Worm (Caenorhabditis elegans) whole organism, L4 larva: Measurements from ENCODE around the gene C54D10.10.
A peak's percentile ranks its signal among the peaks of the same experiment; 100 is the strongest.

Experiments used
- D1046.2 ChIP-seq: fragments of 200-800 bp; sonication (Bioruptor generic); IDR thresholded peaks from 2 replicates; pipeline ENCODE4 v1.3.6; 2022; ENCODE audit warnings: missing genetic modification characterization, missing compliant biosample characterization
- F26F4.8 ChIP-seq: fragments of 200-800 bp; sonication (Bioruptor generic); conservative IDR thresholded peaks from 2 replicates; pipeline ENCODE4 v1.3.6; 2022; ENCODE audit warnings: missing genetic modification characterization, missing compliant biosample characterization
- F37D6.2 ChIP-seq: sonication (generic microtip); optimal IDR thresholded peaks from 2 replicates; lab custom pipeline; 2016; ENCODE audit warnings: mild to moderate bottlenecking, missing genetic modification characterization, missing compliant biosample characterization
- R02D3.7 ChIP-seq: fragments of 150-350 bp; sonication (generic microtip); optimal IDR thresholded peaks from 3 replicates; lab custom pipeline; 2014; ENCODE audit warnings: missing biosample characterization, missing genetic modification characterization
- Y48G9A.11 ChIP-seq: fragments of 200-800 bp; sonication (Bioruptor generic); IDR thresholded peaks from 2 replicates; pipeline ENCODE4 v1.3.6; 2022; ENCODE audit warnings: missing genetic modification reagents, missing genetic modification characterization, missing compliant biosample characterization
- Y5F2A.4 ChIP-seq: fragments of 200-800 bp; sonication (Bioruptor generic); optimal IDR thresholded peaks from 2 replicates; lab custom pipeline; 2018; ENCODE audit warnings: mild to moderate bottlenecking, missing genetic modification characterization, missing compliant biosample characterization
- ama-1 ChIP-seq: fragments of 150-350 bp; optimal IDR thresholded peaks from 2 replicates; lab custom pipeline; 2014; ENCODE audit warnings: inconsistent platforms, mixed read lengths
- attf-4 ChIP-seq: sonication (generic microtip); optimal IDR thresholded peaks from 3 replicates; lab custom pipeline; 2017; ENCODE audit warnings: missing biosample characterization, missing genetic modification characterization
- ceh-20 ChIP-seq: fragments of 200-800 bp; sonication (Bioruptor generic); IDR thresholded peaks from 2 replicates; pipeline ENCODE4 v1.3.6; 2022; ENCODE audit warnings: missing genetic modification reagents, missing genetic modification characterization, missing compliant biosample characterization
- ceh-32 ChIP-seq: sonication (generic microtip); optimal IDR thresholded peaks from 2 replicates; lab custom pipeline; 2016; ENCODE audit warnings: mild to moderate bottlenecking, missing genetic modification characterization, missing compliant biosample characterization; ENCODE audit not compliant: poor library complexity
- ceh-82 ChIP-seq: sonication (generic microtip); optimal IDR thresholded peaks from 2 replicates; lab custom pipeline; 2017; ENCODE audit warnings: missing biosample characterization, missing genetic modification characterization
- cey-2 ChIP-seq: sonication (generic microtip); optimal IDR thresholded peaks from 3 replicates; lab custom pipeline; 2017; ENCODE audit warnings: missing genetic modification characterization, mild to moderate bottlenecking, missing compliant biosample characterization, antibody characterized with exemption, borderline replicate concordance; ENCODE audit not compliant: insufficient read depth
- ctbp-1 ChIP-seq: fragments of 200-800 bp; sonication (Bioruptor generic); IDR thresholded peaks from 2 replicates; pipeline ENCODE4 v1.3.6; 2022; ENCODE audit warnings: missing genetic modification reagents, missing genetic modification characterization, missing compliant biosample characterization
- daf-12 ChIP-seq: fragments of 150-350 bp; optimal IDR thresholded peaks from 2 replicates; lab custom pipeline; 2014; ENCODE audit warnings: missing biosample characterization, missing genetic modification reagents, missing genetic modification characterization
- dpl-1 ChIP-seq: fragments of 150-350 bp; optimal IDR thresholded peaks from 2 replicates; lab custom pipeline; 2014; ENCODE audit warnings: missing biosample characterization, missing genetic modification reagents, missing genetic modification characterization
- duxl-1 ChIP-seq: sonication (generic microtip); optimal IDR thresholded peaks from 2 replicates; lab custom pipeline; 2016; ENCODE audit warnings: mild to moderate bottlenecking, missing genetic modification characterization, moderate library complexity, missing compliant biosample characterization; ENCODE audit not compliant: poor library complexity
- egl-27 ChIP-seq: sonication (generic microtip); optimal IDR thresholded peaks from 3 replicates; lab custom pipeline; 2017; ENCODE audit warnings: missing biosample characterization, missing genetic modification reagents, missing genetic modification characterization
- fkh-10 ChIP-seq: fragments of 150-350 bp; optimal IDR thresholded peaks from 2 replicates; lab custom pipeline; 2014; ENCODE audit warnings: missing biosample characterization, missing genetic modification reagents, missing genetic modification characterization
- fos-1 ChIP-seq: fragments of 150-350 bp; optimal IDR thresholded peaks from 2 replicates; lab custom pipeline; 2014; ENCODE audit warnings: missing biosample characterization, missing genetic modification characterization
- gei-8 ChIP-seq: fragments of 200-800 bp; sonication (Bioruptor generic); optimal IDR thresholded peaks from 2 replicates; lab custom pipeline; 2018; ENCODE audit warnings: mild to moderate bottlenecking, missing genetic modification characterization, missing compliant biosample characterization
- hif-1 ChIP-seq, 2 experiments: sonication (generic microtip); optimal IDR thresholded peaks; 2 replicates each; lab custom pipeline; 2016 to 2017; ENCODE audit warnings: missing compliant biosample characterization in 2 of 2, missing genetic modification characterization in 2 of 2, missing genetic modification reagents in 2 of 2, missing genotype in 2 of 2, mild to moderate bottlenecking in 1 of 2
- hlh-11 ChIP-seq: fragments of 200-800 bp; sonication (Bioruptor generic); optimal IDR thresholded peaks from 2 replicates; lab custom pipeline; 2018; ENCODE audit warnings: mild to moderate bottlenecking, missing genetic modification characterization, missing compliant biosample characterization
- hlh-30 ChIP-seq: sonication (generic microtip); optimal IDR thresholded peaks from 2 replicates; lab custom pipeline; 2017; ENCODE audit warnings: antibody characterized with exemption, mild to moderate bottlenecking, missing genetic modification characterization, missing compliant biosample characterization; ENCODE audit not compliant: insufficient read depth
- jun-1 ChIP-seq: fragments of 150-350 bp; optimal IDR thresholded peaks from 2 replicates; lab custom pipeline; 2014; ENCODE audit warnings: missing biosample characterization, missing genetic modification reagents, missing genetic modification characterization
- lim-7 ChIP-seq: fragments of 200-800 bp; sonication (Bioruptor generic); IDR thresholded peaks from 2 replicates; pipeline ENCODE4 v1.3.6; 2022; ENCODE audit warnings: missing genetic modification characterization, missing compliant biosample characterization
- lin-15B ChIP-seq: fragments of 150-350 bp; sonication (generic microtip); optimal IDR thresholded peaks from 3 replicates; lab custom pipeline; 2014; ENCODE audit warnings: missing biosample characterization, missing genetic modification characterization
- lin-29 ChIP-seq: fragments of 200-800 bp; sonication (Bioruptor generic); IDR thresholded peaks from 2 replicates; pipeline ENCODE4 v1.3.6; 2022; ENCODE audit warnings: missing genetic modification reagents, missing genetic modification characterization, missing compliant biosample characterization
- lin-38 ChIP-seq: fragments of 200-800 bp; sonication (Bioruptor generic); IDR thresholded peaks from 2 replicates; pipeline ENCODE4 v1.3.6; 2022; ENCODE audit warnings: missing genetic modification reagents, missing genetic modification characterization, missing compliant biosample characterization
- lsy-2 ChIP-seq, 2 experiments: fragments of 150-350 bp in 1 of 2; sonication (generic microtip) in 1 of 2; optimal IDR thresholded peaks; 2 replicates each; lab custom pipeline; 2014 to 2017; ENCODE audit warnings: missing biosample characterization in 2 of 2, missing genetic modification characterization in 2 of 2
- madf-5 ChIP-seq, 2 experiments: fragments of 200-800 bp; sonication (Bioruptor generic); IDR thresholded peaks; 2 replicates each; pipeline ENCODE4 v1.3.6; 2022; ENCODE audit warnings: missing compliant biosample characterization in 2 of 2, missing genetic modification characterization in 2 of 2
- madf-9 ChIP-seq: fragments of 200-800 bp; sonication (Bioruptor generic); conservative IDR thresholded peaks from 2 replicates; pipeline ENCODE4 v1.3.6; 2022; ENCODE audit warnings: missing genetic modification reagents, missing genetic modification characterization, missing compliant biosample characterization
- mxl-2 ChIP-seq: fragments of 200-800 bp; sonication (Bioruptor generic); conservative IDR thresholded peaks from 2 replicates; pipeline ENCODE4 v1.3.6; 2022; ENCODE audit warnings: missing genetic modification reagents, missing genetic modification characterization, missing compliant biosample characterization
- nhr-10 ChIP-seq: fragments of 150-350 bp; optimal IDR thresholded peaks from 2 replicates; lab custom pipeline; 2014; ENCODE audit warnings: missing biosample characterization, missing genetic modification characterization
- nhr-102 ChIP-seq: sonication (generic microtip); optimal IDR thresholded peaks from 2 replicates; lab custom pipeline; 2016; ENCODE audit warnings: mild to moderate bottlenecking, missing genetic modification characterization, moderate library complexity, missing compliant biosample characterization
- nhr-11 ChIP-seq: fragments of 150-350 bp; optimal IDR thresholded peaks from 2 replicates; lab custom pipeline; 2014; ENCODE audit warnings: missing biosample characterization, missing genetic modification characterization
- nhr-237 ChIP-seq: sonication (generic microtip); optimal IDR thresholded peaks from 2 replicates; lab custom pipeline; 2017; ENCODE audit warnings: missing biosample characterization, missing genetic modification characterization
- nhr-25 ChIP-seq: sonication (generic microtip); optimal IDR thresholded peaks from 2 replicates; lab custom pipeline; 2017; ENCODE audit warnings: missing genetic modification characterization, mild to moderate bottlenecking, missing compliant biosample characterization, antibody characterized with exemption, moderate library complexity, borderline replicate concordance; ENCODE audit not compliant: insufficient read depth
- nhr-42 ChIP-seq: fragments of 200-800 bp; sonication (Bioruptor generic); IDR thresholded peaks from 2 replicates; pipeline ENCODE4 v1.3.6; 2022; ENCODE audit warnings: missing genetic modification characterization, missing compliant biosample characterization
- nhr-48 ChIP-seq: sonication (generic microtip); optimal IDR thresholded peaks from 2 replicates; lab custom pipeline; 2016; ENCODE audit warnings: mild to moderate bottlenecking, missing genetic modification characterization, missing compliant biosample characterization
- nhr-76 ChIP-seq: fragments of 150-350 bp; optimal IDR thresholded peaks from 2 replicates; lab custom pipeline; 2014; ENCODE audit warnings: missing biosample characterization, missing genetic modification characterization
- pha-4 ChIP-seq, 2 experiments: fragments of 150-350 bp in 1 of 2; fragments of 200-800 bp in 1 of 2; sonication (Bioruptor generic) in 1 of 2; IDR thresholded peaks in 1 of 2; optimal IDR thresholded peaks in 1 of 2; 2 replicates each; pipeline versions ENCODE4 v1.3.6 to Lab custom; 2014 to 2022; ENCODE audit warnings: missing genetic modification characterization in 2 of 2, missing genetic modification reagents in 2 of 2, missing biosample characterization in 1 of 2, missing compliant biosample characterization in 1 of 2
- sdz-12 ChIP-seq: fragments of 200-800 bp; sonication (Bioruptor generic); optimal IDR thresholded peaks from 2 replicates; lab custom pipeline; 2018; ENCODE audit warnings: mild to moderate bottlenecking, missing genetic modification characterization, missing compliant biosample characterization
- snpc-1.2 ChIP-seq: fragments of 200-800 bp; sonication (Bioruptor generic); IDR thresholded peaks from 2 replicates; pipeline ENCODE4 v1.3.6; 2022; ENCODE audit warnings: missing genetic modification reagents, missing genetic modification characterization, missing compliant biosample characterization
- spr-1 ChIP-seq: sonication (generic microtip); optimal IDR thresholded peaks from 2 replicates; lab custom pipeline; 2016; ENCODE audit warnings: mild to moderate bottlenecking, missing genetic modification characterization, missing compliant biosample characterization
- spr-3 ChIP-seq: fragments of 200-800 bp; sonication (Bioruptor generic); optimal IDR thresholded peaks from 2 replicates; lab custom pipeline; 2018; ENCODE audit warnings: mild to moderate bottlenecking, missing genetic modification characterization, missing compliant biosample characterization
- tag-97 ChIP-seq: fragments of 200-800 bp; sonication (Bioruptor generic); IDR thresholded peaks from 2 replicates; pipeline ENCODE4 v1.3.6; 2022; ENCODE audit warnings: missing genetic modification characterization, missing compliant biosample characterization
- unc-39 ChIP-seq: sonication (generic microtip); optimal IDR thresholded peaks from 2 replicates; lab custom pipeline; 2017; ENCODE audit warnings: missing biosample characterization, missing genetic modification characterization
- unc-62 ChIP-seq, 3 experiments: fragments of 150-350 bp in 1 of 3; sonication (generic microtip); optimal IDR thresholded peaks in 2 of 3; peaks in 1 of 3; 1 replicate in 1 of 3; 2 replicates in 2 of 3; lab custom pipeline; 2014 to 2017; ENCODE audit warnings: missing biosample characterization in 3 of 3, missing genetic modification characterization in 3 of 3, missing genetic modification reagents in 3 of 3, missing genotype in 1 of 3
- zfp-2 ChIP-seq: sonication (generic microtip); optimal IDR thresholded peaks from 2 replicates; lab custom pipeline; 2016; ENCODE audit warnings: mild to moderate bottlenecking, missing genetic modification characterization, missing compliant biosample characterization
- zfp-3 ChIP-seq: fragments of 200-800 bp; sonication (Bioruptor generic); conservative IDR thresholded peaks from 2 replicates; pipeline ENCODE4 v1.3.6; 2022; ENCODE audit warnings: missing genetic modification reagents, missing genetic modification characterization, missing compliant biosample characterization

Gene C54D10.10

DNA sequence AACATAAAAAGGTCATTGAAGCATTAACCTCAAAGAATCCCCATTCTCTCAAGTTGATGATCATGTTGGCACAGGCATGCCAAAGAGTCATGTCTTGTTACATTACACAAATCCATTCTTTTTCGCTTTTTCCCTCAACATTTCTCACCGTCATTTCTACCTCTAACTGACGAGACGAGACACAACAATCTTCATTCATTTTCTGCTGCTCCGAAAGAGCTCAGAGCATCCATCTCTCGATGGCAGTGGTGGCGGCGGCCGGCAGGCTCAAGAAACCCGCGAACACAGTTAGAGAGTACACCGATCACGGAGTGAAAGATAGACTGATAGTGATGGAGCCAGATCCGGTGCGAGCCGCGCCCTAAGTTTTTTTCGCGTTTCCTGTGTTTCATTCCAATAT, 27.3 kb upstream of the C54D10.10 start (continued):
- no peak for TF ChIP-seq lin-38
- no peak for TF ChIP-seq hif-1 (tag; optimal IDR thresholded peaks at IDR 0.05; lab: Kevin White, UChicago)
- no peak for TF ChIP-seq fos-1 (tag; lab: Kevin White, UChicago)
- no peak for TF ChIP-seq duxl-1 (tag; lab: Kevin White, UChicago)
- no peak for TF ChIP-seq nhr-10
- TF ChIP-seq unc-39 (tag; lab: Kevin White, UChicago): no peak
- no peak for TF ChIP-seq ceh-20
- TF ChIP-seq sdz-12 (GFP tag; lab: Kevin White, UChicago): no peak
- TF ChIP-seq D1046.2 (GFP tag; lab: Robert Waterston, UW): no peak
- no peak for TF ChIP-seq nhr-48 (tag; lab: Kevin White, UChicago)
- TF ChIP-seq nhr-25: no peak
- no peak for TF ChIP-seq cey-2 (tag; lab: Kevin White, UChicago)
- no peak for TF ChIP-seq lin-29 (GFP tag; lab: Robert Waterston, UW)
- TF ChIP-seq madf-5 (GFP tag; IDR thresholded peaks at IDR 0.05; lab: Robert Waterston, UW): no peak
- no peak for TF ChIP-seq R02D3.7
- no peak for TF ChIP-seq dpl-1
- no peak for TF ChIP-seq nhr-102
- no peak for TF ChIP-seq spr-1 (tag; lab: Kevin White, UChicago)
- no peak for TF ChIP-seq ceh-82 (tag; lab: Kevin White, UChicago)
- TF ChIP-seq snpc-1.2 (GFP tag; lab: Robert Waterston, UW): no peak
- no peak for TF ChIP-seq gei-8 (GFP tag; lab: Kevin White, UChicago)
- TF ChIP-seq nhr-11: peak; percentile 41
- peak; percentile 50 for TF ChIP-seq hlh-11 (tag; lab: Kevin White, UChicago)
- no peak for TF ChIP-seq pha-4 (GFP tag; IDR thresholded peaks at IDR 0.05; lab: Robert Waterston, UW)
- no peak for TF ChIP-seq pha-4 (tag; optimal IDR thresholded peaks at IDR 0.05; lab: Kevin White, UChicago)
- TF ChIP-seq zfp-3 (GFP tag; lab: Robert Waterston, UW): 0 out of 2 replicates have a peak, but pooled peaks have one; percentile 34
- no peak for TF ChIP-seq mxl-2
- peak; percentile 44; the same call in 1 of the 2 replicates for TF ChIP-seq madf-9 (GFP tag; lab: Robert Waterston, UW)
- TF ChIP-seq tag-97 (GFP tag; lab: Robert Waterston, UW): no peak
- no peak for TF ChIP-seq fkh-10 (GFP tag; lab: Kevin White, UChicago)
- no peak for TF ChIP-seq attf-4 (tag; lab: Kevin White, UChicago)
- TF ChIP-seq egl-27 (tag; lab: Kevin White, UChicago): no peak
- no peak for TF ChIP-seq zfp-2 (tag; lab: Kevin White, UChicago)
- no peak for TF ChIP-seq F37D6.2
- TF ChIP-seq lim-7: no peak
- TF ChIP-seq nhr-42 (GFP tag; lab: Robert Waterston, UW): no peak
- TF ChIP-seq daf-12 (tag; lab: Kevin White, UChicago): no peak
- no peak for TF ChIP-seq lin-15B (tag; lab: Kevin White, UChicago)

DNA sequence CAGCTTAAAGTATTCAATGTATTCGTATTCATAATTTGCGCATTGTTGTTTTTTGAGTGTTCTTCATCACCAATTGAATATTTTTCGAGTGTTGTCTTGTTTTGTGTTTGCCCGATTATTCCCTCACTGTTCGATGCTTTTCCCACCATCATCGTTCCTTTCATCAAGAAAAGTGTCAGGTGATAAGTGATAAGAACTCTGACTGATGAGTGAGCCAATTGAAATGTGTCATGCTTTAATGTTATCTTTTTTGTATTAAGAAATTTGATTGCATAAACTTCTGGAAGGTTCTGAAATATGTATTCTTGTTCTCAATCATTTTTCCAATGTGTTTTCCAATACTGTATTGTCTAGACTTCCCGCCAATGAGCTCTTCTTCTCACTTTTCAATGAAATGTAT, 25.6 kb upstream of the C54D10.10 start:
- no peak for TF ChIP-seq Y5F2A.4 (GFP tag; lab: Kevin White, UChicago)
- TF ChIP-seq ctbp-1 (GFP tag; lab: Robert Waterston, UW): no peak
- no peak for TF ChIP-seq F26F4.8 (GFP tag; lab: Robert Waterston, UW)
- TF ChIP-seq nhr-11: no peak
- no peak for TF ChIP-seq dpl-1
- no peak for TF ChIP-seq nhr-76
- TF ChIP-seq zfp-3 (GFP tag; lab: Robert Waterston, UW): no peak
- no peak for TF ChIP-seq ceh-32 (tag; lab: Kevin White, UChicago)
- no peak for TF ChIP-seq unc-62 (GFP tag; optimal IDR thresholded peaks at IDR 0.05 in 1 of 2; lab: Kevin White, UChicago)
- TF ChIP-seq unc-62 (tag; optimal IDR thresholded peaks at IDR 0.05; lab: Kevin White, UChicago): no peak
- no peak for TF ChIP-seq spr-3
- no peak for TF ChIP-seq spr-1 (tag; lab: Kevin White, UChicago)
- no peak for TF ChIP-seq daf-12 (tag; lab: Kevin White, UChicago)
- no peak for TF ChIP-seq R02D3.7
- TF ChIP-seq lin-15B (tag; lab: Kevin White, UChicago): no peak
- TF ChIP-seq ama-1 (lab: Kevin White, UChicago): no peak
- TF ChIP-seq jun-1 (tag; lab: Kevin White, UChicago): no peak
- TF ChIP-seq nhr-237: no peak
- no peak for TF ChIP-seq Y48G9A.11 (GFP tag; lab: Robert Waterston, UW)
- TF ChIP-seq nhr-42 (GFP tag; lab: Robert Waterston, UW): no peak
- peak; percentile 75 for TF ChIP-seq hlh-30 (tag; lab: Kevin White, UChicago)
- no peak for TF ChIP-seq lsy-2 (tag; optimal IDR thresholded peaks at IDR 0.05; lab: Kevin White, UChicago)
